Worm (Caenorhabditis elegans) whole organism, L1 larva: ENCODE data around the gene fbxa-120.

Experiments used
- C04F5.9 ChIP-seq: sonication (generic microtip); optimal IDR thresholded peaks from 2 replicates; lab custom pipeline; 2016; ENCODE audit warnings: missing genetic modification characterization, missing compliant biosample characterization
- C16A3.4 ChIP-seq: fragments of 150-350 bp; optimal IDR thresholded peaks from 2 replicates; lab custom pipeline; 2014; ENCODE audit warnings: missing biosample characterization, missing genetic modification characterization
- C34B4.2 ChIP-seq: sonication (generic microtip); optimal IDR thresholded peaks from 2 replicates; lab custom pipeline; 2017; ENCODE audit warnings: mild to moderate bottlenecking, missing genetic modification characterization, missing compliant biosample characterization
- F16B12.6 ChIP-seq: fragments of 150-350 bp; optimal IDR thresholded peaks from 2 replicates; lab custom pipeline; 2014; ENCODE audit warnings: missing biosample characterization, missing genetic modification characterization
- Y116A8C.19 ChIP-seq: sonication (generic microtip); optimal IDR thresholded peaks from 2 replicates; lab custom pipeline; 2016; ENCODE audit warnings: missing compliant biosample characterization, missing genetic modification characterization, borderline replicate concordance
- aly-2 ChIP-seq: fragments of 150-350 bp; optimal IDR thresholded peaks from 2 replicates; lab custom pipeline; 2014; ENCODE audit warnings: missing biosample characterization, missing genetic modification characterization
- ama-1 ChIP-seq: fragments of 150-350 bp; optimal IDR thresholded peaks from 2 replicates; lab custom pipeline; 2014
- blmp-1 ChIP-seq: fragments of 150-350 bp; optimal IDR thresholded peaks from 2 replicates; lab custom pipeline; 2014; ENCODE audit warnings: missing biosample characterization, missing genetic modification characterization
- ceh-63 ChIP-seq: fragments of 200-800 bp; sonication (Bioruptor generic); optimal IDR thresholded peaks from 2 replicates; lab custom pipeline; 2018; ENCODE audit warnings: mild to moderate bottlenecking, missing genetic modification characterization, missing compliant biosample characterization
- dsc-1 ChIP-seq: sonication (generic microtip); optimal IDR thresholded peaks from 2 replicates; lab custom pipeline; 2016; ENCODE audit warnings: mild to moderate bottlenecking, missing genetic modification characterization, missing compliant biosample characterization
- efl-1 ChIP-seq, 4 experiments: fragments of 150-350 bp; optimal IDR thresholded peaks in 3 of 4; peaks in 1 of 4; 1 replicate in 1 of 4; 2 replicates in 3 of 4; lab custom pipeline; 2014; ENCODE audit warnings: missing biosample characterization in 2 of 4, missing genetic modification characterization in 2 of 4, missing genetic modification reagents in 2 of 4
- egl-13 ChIP-seq: sonication (generic microtip); optimal IDR thresholded peaks from 2 replicates; lab custom pipeline; 2016; ENCODE audit warnings: missing genotype, missing genetic modification reagents, missing genetic modification characterization, missing compliant biosample characterization
- elt-2 ChIP-seq: sonication (generic microtip); optimal IDR thresholded peaks from 2 replicates; lab custom pipeline; 2016; ENCODE audit warnings: missing genetic modification characterization, mild to moderate bottlenecking, inconsistent platforms, missing compliant biosample characterization, missing genetic modification reagents
- elt-3 ChIP-seq, 6 experiments: fragments of 150-350 bp in 1 of 6; sonication (generic microtip); optimal IDR thresholded peaks; 2 replicates each; lab custom pipeline; 2017 to 2018; ENCODE audit warnings: missing biosample characterization in 6 of 6, missing genetic modification characterization in 6 of 6, inconsistent platforms in 1 of 6
- fkh-10 ChIP-seq: sonication (generic microtip); optimal IDR thresholded peaks from 2 replicates; lab custom pipeline; 2017; ENCODE audit warnings: missing biosample characterization, missing genetic modification reagents, missing genetic modification characterization
- fkh-4 ChIP-seq: sonication (generic microtip); optimal IDR thresholded peaks from 2 replicates; lab custom pipeline; 2016; ENCODE audit warnings: missing compliant biosample characterization, missing genetic modification characterization, borderline replicate concordance
- fkh-8 ChIP-seq: sonication (generic microtip); optimal IDR thresholded peaks from 2 replicates; lab custom pipeline; 2016; ENCODE audit warnings: mild to moderate bottlenecking, missing genetic modification characterization, missing compliant biosample characterization
- grh-1 ChIP-seq: fragments of 200-800 bp; sonication (Bioruptor generic); IDR thresholded peaks from 2 replicates; pipeline ENCODE4 v1.3.6; 2022; ENCODE audit warnings: missing genetic modification reagents, missing genetic modification characterization, missing compliant biosample characterization
- hlh-17 ChIP-seq: fragments of 200-800 bp; sonication (Bioruptor generic); optimal IDR thresholded peaks from 2 replicates; lab custom pipeline; 2018; ENCODE audit warnings: missing genetic modification characterization, mild to moderate bottlenecking, missing compliant biosample characterization, moderate library complexity, borderline replicate concordance
- hlh-4 ChIP-seq: sonication (generic microtip); optimal IDR thresholded peaks from 2 replicates; lab custom pipeline; 2016; ENCODE audit warnings: mild to moderate bottlenecking, missing genetic modification characterization, missing compliant biosample characterization
- hpl-2 ChIP-seq: fragments of 150-350 bp; optimal IDR thresholded peaks from 2 replicates; lab custom pipeline; 2014; ENCODE audit warnings: missing biosample characterization, missing genetic modification reagents, missing genetic modification characterization
- isw-1 ChIP-seq: fragments of 200-800 bp; sonication (Bioruptor generic); IDR thresholded peaks from 2 replicates; pipeline ENCODE4 v1.3.6; 2022; ENCODE audit warnings: missing genetic modification characterization, missing compliant biosample characterization
- lin-13 ChIP-seq: fragments of 150-350 bp; optimal IDR thresholded peaks from 2 replicates; lab custom pipeline; 2014; ENCODE audit warnings: missing biosample characterization, missing genetic modification reagents, missing genetic modification characterization
- lin-14 ChIP-seq: fragments of 200-800 bp; sonication (Bioruptor generic); optimal IDR thresholded peaks from 2 replicates; lab custom pipeline; 2018; ENCODE audit warnings: mild to moderate bottlenecking, missing genetic modification characterization, moderate library complexity, missing compliant biosample characterization
- lin-15B ChIP-seq: fragments of 150-350 bp; sonication (generic microtip); optimal IDR thresholded peaks from 3 replicates; lab custom pipeline; 2014; ENCODE audit warnings: missing biosample characterization, missing genetic modification characterization
- lin-35 ChIP-seq, 2 experiments: fragments of 150-350 bp; optimal IDR thresholded peaks; 2 replicates each; lab custom pipeline; 2014; ENCODE audit warnings: missing biosample characterization in 2 of 2, missing genetic modification characterization in 2 of 2, missing genetic modification reagents in 2 of 2
- lin-39 ChIP-seq: fragments of 150-350 bp; optimal IDR thresholded peaks from 2 replicates; lab custom pipeline; 2014; ENCODE audit warnings: missing biosample characterization, missing genetic modification reagents, missing genetic modification characterization
- lir-3 ChIP-seq: sonication (generic microtip); optimal IDR thresholded peaks from 2 replicates; lab custom pipeline; 2016; ENCODE audit warnings: mild to moderate bottlenecking, missing genetic modification characterization, moderate library complexity, missing compliant biosample characterization; ENCODE audit not compliant: poor library complexity
- lsy-2 ChIP-seq, 2 experiments: fragments of 150-350 bp; optimal IDR thresholded peaks; 2 replicates each; lab custom pipeline; 2014; ENCODE audit warnings: missing biosample characterization in 2 of 2, missing genetic modification characterization in 2 of 2
- mab-9 ChIP-seq: fragments of 200-800 bp; sonication (Bioruptor generic); IDR thresholded peaks from 2 replicates; pipeline ENCODE4 v1.3.6; 2022; ENCODE audit warnings: missing genetic modification reagents, missing genetic modification characterization, missing compliant biosample characterization
- mdl-1 ChIP-seq, 2 experiments: fragments of 150-350 bp; optimal IDR thresholded peaks; 2 replicates each; lab custom pipeline; 2014 to 2017; ENCODE audit warnings: missing biosample characterization in 2 of 2, missing genetic modification characterization in 2 of 2, inconsistent platforms in 1 of 2
- nhr-20 ChIP-seq: sonication (generic microtip); optimal IDR thresholded peaks from 2 replicates; lab custom pipeline; 2016; ENCODE audit warnings: mild to moderate bottlenecking, missing genetic modification characterization, missing compliant biosample characterization
- nhr-237 ChIP-seq: fragments of 150-350 bp; optimal IDR thresholded peaks from 2 replicates; lab custom pipeline; 2014; ENCODE audit warnings: missing biosample characterization, missing genetic modification characterization
- nhr-28 ChIP-seq: fragments of 150-350 bp; optimal IDR thresholded peaks from 2 replicates; lab custom pipeline; 2014; ENCODE audit warnings: missing biosample characterization, missing genetic modification characterization
- nhr-76 ChIP-seq: sonication (generic microtip); optimal IDR thresholded peaks from 2 replicates; lab custom pipeline; 2017; ENCODE audit warnings: missing biosample characterization, missing genetic modification characterization
- nhr-77 ChIP-seq: fragments of 150-350 bp; optimal IDR thresholded peaks from 2 replicates; lab custom pipeline; 2014; ENCODE audit warnings: missing biosample characterization, missing genetic modification characterization
- nhr-84 ChIP-seq: sonication (generic microtip); optimal IDR thresholded peaks from 2 replicates; lab custom pipeline; 2017; ENCODE audit warnings: missing biosample characterization, missing genetic modification characterization
- nhr-85 ChIP-seq: sonication (generic microtip); peaks from one replicate; lab custom pipeline; 2016; ENCODE audit warnings: missing genetic modification characterization, inconsistent platforms, missing compliant biosample characterization
- nhr-90 ChIP-seq: sonication (generic microtip); optimal IDR thresholded peaks from 2 replicates; lab custom pipeline; 2016; ENCODE audit warnings: mild to moderate bottlenecking, missing genetic modification characterization, missing compliant biosample characterization; ENCODE audit not compliant: poor library complexity
- pax-3 ChIP-seq: fragments of 200-800 bp; sonication (Bioruptor generic); optimal IDR thresholded peaks from 2 replicates; lab custom pipeline; 2018; ENCODE audit warnings: mild to moderate bottlenecking, missing genetic modification characterization, moderate library complexity, missing compliant biosample characterization
- pqm-1 ChIP-seq: sonication (generic microtip); optimal IDR thresholded peaks from 3 replicates; lab custom pipeline; 2017; ENCODE audit warnings: missing biosample characterization, missing genetic modification characterization
- rnt-1 ChIP-seq: sonication (generic microtip); optimal IDR thresholded peaks from 2 replicates; lab custom pipeline; 2016; ENCODE audit warnings: mild to moderate bottlenecking, missing genetic modification characterization, moderate library complexity, missing compliant biosample characterization
- snu-23 ChIP-seq: sonication (generic microtip); optimal IDR thresholded peaks from 2 replicates; lab custom pipeline; 2016; ENCODE audit warnings: missing genetic modification characterization, missing compliant biosample characterization
- sptf-1 ChIP-seq: fragments of 150-350 bp; optimal IDR thresholded peaks from 2 replicates; lab custom pipeline; 2014; ENCODE audit warnings: missing biosample characterization, missing genetic modification characterization
- sup-37 ChIP-seq: fragments of 200-800 bp; sonication (Bioruptor generic); optimal IDR thresholded peaks from 2 replicates; lab custom pipeline; 2018; ENCODE audit warnings: mild to moderate bottlenecking, missing genetic modification characterization, missing compliant biosample characterization
- unc-30 ChIP-seq: sonication (generic microtip); optimal IDR thresholded peaks from 2 replicates; lab custom pipeline; 2017; ENCODE audit warnings: missing biosample characterization, missing genetic modification characterization
- unc-62 ChIP-seq: fragments of 150-350 bp; optimal IDR thresholded peaks from 2 replicates; lab custom pipeline; 2014; ENCODE audit warnings: missing biosample characterization, missing genetic modification reagents, missing genetic modification characterization
- unc-86 ChIP-seq: sonication (generic microtip); optimal IDR thresholded peaks from 2 replicates; lab custom pipeline; 2016; ENCODE audit warnings: missing genetic modification characterization, missing compliant biosample characterization
- unc-98 ChIP-seq: fragments of 200-800 bp; sonication (Bioruptor generic); IDR thresholded peaks from 2 replicates; pipeline ENCODE4 v1.3.6; 2022; ENCODE audit warnings: missing genetic modification characterization, missing compliant biosample characterization
- vab-15 ChIP-seq: sonication (generic microtip); optimal IDR thresholded peaks from 2 replicates; lab custom pipeline; 2017; ENCODE audit warnings: missing genotype, mild to moderate bottlenecking, missing genetic modification characterization, missing compliant biosample characterization
- xbp-1 ChIP-seq: sonication (generic microtip); optimal IDR thresholded peaks from 2 replicates; lab custom pipeline; 2016; ENCODE audit warnings: missing genetic modification characterization, missing compliant biosample characterization
- zag-1 ChIP-seq: fragments of 150-350 bp; optimal IDR thresholded peaks from 2 replicates; lab custom pipeline; 2014; ENCODE audit warnings: missing biosample characterization, missing genetic modification characterization
- zip-4 ChIP-seq: fragments of 200-800 bp; sonication (Bioruptor generic); optimal IDR thresholded peaks from 2 replicates; lab custom pipeline; 2018; ENCODE audit warnings: mild to moderate bottlenecking, missing genetic modification characterization, moderate library complexity, missing compliant biosample characterization
- ztf-4 ChIP-seq: fragments of 150-350 bp; optimal IDR thresholded peaks from 2 replicates; lab custom pipeline; 2014; ENCODE audit warnings: missing biosample characterization, missing genetic modification characterization

Gene fbxa-120

DNA sequence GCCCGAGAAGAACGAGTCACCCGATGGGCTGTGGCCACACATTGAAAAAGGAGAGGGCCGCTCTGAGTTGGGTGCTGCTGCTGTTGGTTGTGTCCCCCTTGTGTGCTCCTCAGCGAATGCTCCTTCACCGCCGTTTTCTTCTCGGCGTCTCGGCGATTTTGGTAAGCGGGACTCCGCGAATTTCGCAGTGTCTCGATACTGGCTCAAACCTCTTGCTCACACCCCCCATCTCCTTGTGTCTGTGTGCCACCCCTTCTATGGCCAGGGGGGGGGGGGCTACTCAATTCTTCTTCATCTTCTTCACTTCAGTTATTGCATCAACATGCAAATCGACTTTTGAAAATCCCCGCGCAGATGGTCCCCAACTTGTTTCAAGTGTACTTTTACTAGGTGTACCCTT, 12.4 kb downstream of the fbxa-120 start (continued):
- TF ChIP-seq fkh-8 (tag; lab: Kevin White, UChicago) (peak; percentile 49), unc-62 (GFP tag; lab: Kevin White, UChicago) (no peak), nhr-237 (tag; lab: Kevin White, UChicago) (no peak), F16B12.6 (tag; lab: Kevin White, UChicago) (no peak), nhr-77 (tag; lab: Kevin White, UChicago) (no peak), nhr-20 (no peak), nhr-85 (tag; lab: Kevin White, UChicago) (peak; percentile 25), C34B4.2 (tag; lab: Kevin White, UChicago) (no peak), lin-13 (no peak), mab-9 (peak; percentile 55; the same call in 1 of the 2 replicates), fkh-4 (tag; lab: Kevin White, UChicago) (no peak), vab-15 (tag; lab: Kevin White, UChicago) (no peak), rnt-1 (tag; lab: Kevin White, UChicago) (no peak), blmp-1 (no peak), ztf-4 (tag; lab: Kevin White, UChicago) (no peak), efl-1 (optimal IDR thresholded peaks at IDR 0.05; lab: Kevin White, UChicago) (no peak), efl-1 (GFP tag; optimal IDR thresholded peaks at IDR 0.05 in 1 of 2; lab: Kevin White, UChicago) (peak in 1 of 2 experiments; percentile 40), hlh-17 (GFP tag; lab: Kevin White, UChicago) (no peak), lin-39 (tag; lab: Kevin White, UChicago) (no peak), unc-98 (no peak), lin-35 (GFP tag; optimal IDR thresholded peaks at IDR 0.05; lab: Kevin White, UChicago) (no peak), ama-1 (lab: Kevin White, UChicago) (no peak), unc-86 (tag; lab: Kevin White, UChicago) (peak; percentile 26), nhr-28 (tag; lab: Kevin White, UChicago) (no peak), grh-1 (GFP tag; lab: Robert Waterston, UW) (no peak), fkh-10 (peak; percentile 19), snu-23 (GFP tag; lab: Kevin White, UChicago) (peak; percentile 26), unc-30 (tag; lab: Kevin White, UChicago) (no peak), mdl-1 (tag; optimal IDR thresholded peaks at IDR 0.05; lab: Kevin White, UChicago) (no peak), nhr-84 (tag; lab: Kevin White, UChicago) (no peak), lir-3 (tag; lab: Kevin White, UChicago) (no peak), lsy-2 (tag; optimal IDR thresholded peaks at IDR 0.05; lab: Kevin White, UChicago) (no peak), lin-15B (no peak), aly-2 (tag; lab: Kevin White, UChicago) (no peak), hlh-4 (tag; lab: Kevin White, UChicago) (no peak), dsc-1 (tag; lab: Kevin White, UChicago) (no peak), C04F5.9 (tag; lab: Kevin White, UChicago) (no peak), nhr-76 (no peak), ceh-63 (GFP tag; lab: Kevin White, UChicago) (no peak), zag-1 (no peak), pax-3 (tag; lab: Kevin White, UChicago) (no peak), sup-37 (no peak), elt-3 (tag; optimal IDR thresholded peaks at IDR 0.05; lab: Kevin White, UChicago) (no peak), xbp-1 (tag; lab: Kevin White, UChicago) (no peak), isw-1 (0 out of 2 replicates have a peak, but pooled peaks have one; percentile 9), sptf-1 (tag; lab: Kevin White, UChicago) (no peak), elt-2 (no peak), C16A3.4 (no peak), nhr-90 (tag; lab: Kevin White, UChicago) (no peak), zip-4 (GFP tag; lab: Kevin White, UChicago) (no peak), Y116A8C.19 (tag; lab: Kevin White, UChicago) (no peak), egl-13 (tag; lab: Kevin White, UChicago) (no peak), hpl-2 (no peak), lin-14 (peak; percentile 80), pqm-1 (tag; lab: Kevin White, UChicago) (no peak)
